Fruit fly (Drosophila melanogaster) whole organism, embryonic: ENCODE data around the gene Col4a1.

Source experiments
- Aef1 ChIP-seq: fragments of 200-800 bp; sonication (Bioruptor generic); IDR thresholded peaks from 3 replicates; pipeline ENCODE4 v1.3.6; 2022; ENCODE audit warnings: missing biosample characterization, missing genetic modification characterization
- Awh ChIP-seq: fragments of 200-800 bp; sonication (Bioruptor generic); IDR thresholded peaks from 2 replicates; pipeline ENCODE4, ENCODE4 v1.3.6; 2022; ENCODE audit warnings: missing biosample characterization, missing genetic modification characterization
- CG10462 ChIP-seq: fragments of 200-800 bp; sonication (Bioruptor generic); optimal IDR thresholded peaks from 2 replicates; lab custom pipeline; 2016; ENCODE audit warnings: missing biosample characterization, missing genetic modification characterization
- CG10654 ChIP-seq: fragments of 200-800 bp; sonication (Bioruptor generic); optimal IDR thresholded peaks from 2 replicates; lab custom pipeline; 2016; ENCODE audit warnings: missing biosample characterization, missing genetic modification characterization
- CG12155 ChIP-seq: fragments of 200-800 bp; sonication (Bioruptor generic); optimal IDR thresholded peaks from 3 replicates; lab custom pipeline; 2016; ENCODE audit warnings: missing biosample characterization, missing genetic modification characterization
- CG12299 ChIP-seq: fragments of 200-800 bp; sonication (Bioruptor generic); optimal IDR thresholded peaks from 2 replicates; lab custom pipeline; 2018; ENCODE audit warnings: missing biosample characterization, mild to moderate bottlenecking, missing genetic modification characterization
- CG13123 ChIP-seq: fragments of 200-800 bp; sonication (Bioruptor generic); optimal IDR thresholded peaks from 2 replicates; lab custom pipeline; 2016; ENCODE audit warnings: missing biosample characterization, missing genetic modification characterization
- CG13296 ChIP-seq: fragments of 200-800 bp; sonication (Bioruptor generic); optimal IDR thresholded peaks from 3 replicates; lab custom pipeline; 2018; ENCODE audit warnings: missing biosample characterization, mild to moderate bottlenecking, missing genetic modification characterization
- CG13775 ChIP-seq: fragments of 200-800 bp; sonication (Bioruptor generic); optimal IDR thresholded peaks from 3 replicates; lab custom pipeline; 2017; ENCODE audit warnings: missing biosample characterization, mild to moderate bottlenecking, missing genetic modification characterization
- CG15011 ChIP-seq: fragments of 200-800 bp; sonication (Bioruptor generic); optimal IDR thresholded peaks from 3 replicates; lab custom pipeline; 2018; ENCODE audit warnings: missing biosample characterization, mild to moderate bottlenecking, missing genetic modification characterization
- CG2129 ChIP-seq: fragments of 200-800 bp; sonication (Bioruptor generic); IDR thresholded peaks from 2 replicates; pipeline ENCODE4 v1.3.6; 2022; ENCODE audit warnings: missing biosample characterization, missing genetic modification characterization; ENCODE audit not compliant: partially characterized antibody
- CG4360 ChIP-seq: fragments of 200-800 bp; sonication (Bioruptor generic); IDR thresholded peaks from 2 replicates; pipeline ENCODE4 v1.3.6; 2022; ENCODE audit warnings: missing biosample characterization, missing genetic modification characterization
- CG6272 ChIP-seq: fragments of 200-800 bp; sonication (Bioruptor generic); IDR thresholded peaks from 2 replicates; pipeline ENCODE4 v1.3.6; 2022; ENCODE audit warnings: missing biosample characterization, missing genetic modification characterization
- CG6689 ChIP-seq: fragments of 200-800 bp; sonication (Bioruptor generic); IDR thresholded peaks from 2 replicates; pipeline ENCODE4 v1.3.6; 2022; ENCODE audit warnings: missing biosample characterization, missing genetic modification characterization
- CG6791 ChIP-seq: fragments of 200-800 bp; sonication (Bioruptor generic); IDR thresholded peaks from 3 replicates; pipeline ENCODE4 v1.3.6; 2022; ENCODE audit warnings: missing biosample characterization, missing genetic modification characterization; ENCODE audit not compliant: partially characterized antibody
- CG7745 ChIP-seq: fragments of 200-800 bp; sonication (Bioruptor generic); optimal IDR thresholded peaks from 2 replicates; lab custom pipeline; 2018; ENCODE audit warnings: missing biosample characterization, mild to moderate bottlenecking, missing genetic modification characterization, moderate library complexity
- CG9817 ChIP-seq: fragments of 200-800 bp; sonication (Bioruptor generic); optimal IDR thresholded peaks from 2 replicates; lab custom pipeline; 2018; ENCODE audit warnings: missing biosample characterization, mild to moderate bottlenecking, missing genetic modification characterization, moderate library complexity
- CkIIα-i1 ChIP-seq: fragments of 200-800 bp; sonication (Bioruptor generic); IDR thresholded peaks from 2 replicates; pipeline ENCODE4 v1.3.6; 2022; ENCODE audit warnings: missing biosample characterization, missing genetic modification characterization
- D19A ChIP-seq: fragments of 200-800 bp; optimal IDR thresholded peaks from 3 replicates; lab custom pipeline; 2019; ENCODE audit warnings: missing biosample characterization, mild to moderate bottlenecking, missing genetic modification characterization, moderate library complexity
- Dip2 ChIP-seq: fragments of 200-800 bp; sonication (Bioruptor generic); IDR thresholded peaks from 2 replicates; pipeline ENCODE4 v1.3.6; 2022; ENCODE audit warnings: missing biosample characterization, missing genetic modification characterization
- Dip3 ChIP-seq: fragments of 200-800 bp; sonication (Bioruptor generic); optimal IDR thresholded peaks from 3 replicates; lab custom pipeline; 2016; ENCODE audit warnings: missing biosample characterization, missing genetic modification characterization
- Eip74EF ChIP-seq, 2 experiments: fragments of 200-800 bp in 1 of 2; fragments of >200 bp in 1 of 2; sonication (Bioruptor generic) in 1 of 2; optimal IDR thresholded peaks; 2 replicates each; lab custom pipeline; 2017 to 2019; ENCODE audit warnings: missing biosample characterization in 2 of 2, missing genetic modification characterization in 2 of 2, mild to moderate bottlenecking in 1 of 2, moderate library complexity in 1 of 2
- Elba2 ChIP-seq: fragments of 200-800 bp; sonication (Bioruptor generic); optimal IDR thresholded peaks from 3 replicates; lab custom pipeline; 2016; ENCODE audit warnings: missing biosample characterization, missing genetic modification characterization
- Ets65A ChIP-seq: fragments of 200-800 bp; sonication (Bioruptor generic); peaks from one replicate; lab custom pipeline; 2016; ENCODE audit warnings: missing biosample characterization, missing genetic modification characterization
- Fer1 ChIP-seq: fragments of 200-800 bp; sonication (Bioruptor generic); optimal IDR thresholded peaks from 2 replicates; lab custom pipeline; 2017; ENCODE audit warnings: missing biosample characterization, mild to moderate bottlenecking, missing genetic modification characterization
- H15 ChIP-seq: fragments of 200-800 bp; sonication (Bioruptor generic); IDR thresholded peaks from 3 replicates; pipeline ENCODE4 v1.3.6; 2022; ENCODE audit warnings: missing biosample characterization, missing genetic modification characterization
- Hmr ChIP-seq: fragments of 200-800 bp; sonication (Bioruptor generic); optimal IDR thresholded peaks from 3 replicates; lab custom pipeline; 2017; ENCODE audit warnings: mild to moderate bottlenecking, missing biosample characterization, missing genetic modification reagents, missing genetic modification characterization
- Myb ChIP-seq: fragments of 200-800 bp; sonication (Bioruptor generic); optimal IDR thresholded peaks from 2 replicates; lab custom pipeline; 2016; ENCODE audit warnings: missing biosample characterization, missing genetic modification characterization
- Oaz ChIP-seq: fragments of 200-800 bp; sonication (Bioruptor generic); IDR thresholded peaks from 2 replicates; pipeline ENCODE4 v1.3.6; 2022; ENCODE audit warnings: missing biosample characterization, missing genetic modification characterization
- Opbp ChIP-seq: fragments of 200-800 bp; sonication (Bioruptor generic); IDR thresholded peaks from 3 replicates; pipeline ENCODE4 v1.3.6; 2022; ENCODE audit warnings: missing biosample characterization, missing genetic modification characterization; ENCODE audit not compliant: partially characterized antibody
- Ssrp ChIP-seq: fragments of 200-800 bp; sonication (Bioruptor generic); optimal IDR thresholded peaks from 2 replicates; lab custom pipeline; 2018; ENCODE audit warnings: missing biosample characterization, mild to moderate bottlenecking, missing genetic modification characterization, moderate library complexity
- Taf1 ChIP-seq: fragments of 200-800 bp; sonication (Bioruptor generic); IDR thresholded peaks from 2 replicates; pipeline ENCODE4 v1.3.6; 2022; ENCODE audit warnings: missing biosample characterization, missing genetic modification characterization
- Usf ChIP-seq: fragments of 200-800 bp; sonication (Bioruptor generic); optimal IDR thresholded peaks from 2 replicates; lab custom pipeline; 2017; ENCODE audit warnings: missing genotype, missing biosample characterization, missing genetic modification characterization
- br ChIP-seq: fragments of >200 bp; optimal IDR thresholded peaks from 2 replicates; lab custom pipeline; 2017
- caup ChIP-seq: fragments of 200-800 bp; sonication (Bioruptor generic); optimal IDR thresholded peaks from 3 replicates; lab custom pipeline; 2017; ENCODE audit warnings: missing biosample characterization, mild to moderate bottlenecking, missing genetic modification characterization, moderate library complexity; ENCODE audit not compliant: severe bottlenecking
- da ChIP-seq: fragments of 200-800 bp; sonication (Bioruptor generic); optimal IDR thresholded peaks from 2 replicates; lab custom pipeline; 2016; ENCODE audit warnings: missing biosample characterization, missing genetic modification characterization
- dmrt11E ChIP-seq: fragments of 200-800 bp; sonication (Bioruptor generic); optimal IDR thresholded peaks from 3 replicates; lab custom pipeline; 2018; ENCODE audit warnings: missing biosample characterization, mild to moderate bottlenecking, missing genetic modification characterization, moderate library complexity
- ems ChIP-seq: fragments of 200-800 bp; sonication (Bioruptor generic); optimal IDR thresholded peaks from 3 replicates; lab custom pipeline; 2016; ENCODE audit warnings: missing biosample characterization, missing genetic modification characterization
- gce ChIP-seq: fragments of 200-800 bp; sonication (Bioruptor generic); IDR thresholded peaks from 3 replicates; pipeline ENCODE4 v1.3.6; 2022; ENCODE audit warnings: missing biosample characterization, missing genetic modification characterization
- gcm ChIP-seq: fragments of 200-800 bp; sonication (Bioruptor generic); optimal IDR thresholded peaks from 2 replicates; lab custom pipeline; 2019; ENCODE audit warnings: missing biosample characterization, mild to moderate bottlenecking, missing genetic modification characterization, moderate library complexity
- hth ChIP-seq: fragments of >200 bp; optimal IDR thresholded peaks from 2 replicates; lab custom pipeline; 2017; ENCODE audit warnings: inconsistent platforms
- kay ChIP-seq: fragments of 200-800 bp; sonication (Bioruptor generic); optimal IDR thresholded peaks from 2 replicates; lab custom pipeline; 2016; ENCODE audit warnings: missing biosample characterization, missing genetic modification characterization
- luna ChIP-seq: fragments of 200-800 bp; sonication (Bioruptor generic); optimal IDR thresholded peaks from 2 replicates; lab custom pipeline; 2016; ENCODE audit warnings: missing biosample characterization, missing genetic modification characterization
- maf-S ChIP-seq: fragments of 200-800 bp; sonication (Bioruptor generic); optimal IDR thresholded peaks from 2 replicates; lab custom pipeline; 2016; ENCODE audit warnings: missing biosample characterization, missing genetic modification characterization
- odd ChIP-seq: fragments of 200-800 bp; sonication (Bioruptor generic); optimal IDR thresholded peaks from 2 replicates; lab custom pipeline; 2017; ENCODE audit warnings: missing biosample characterization, mild to moderate bottlenecking, missing genetic modification characterization
- pfk ChIP-seq: fragments of 200-800 bp; sonication (Bioruptor generic); optimal IDR thresholded peaks from 2 replicates; lab custom pipeline; 2018; ENCODE audit warnings: missing biosample characterization, mild to moderate bottlenecking, missing genetic modification characterization, moderate library complexity
- psq ChIP-seq: fragments of 200-800 bp; sonication (Bioruptor generic); optimal IDR thresholded peaks from 2 replicates; lab custom pipeline; 2017; ENCODE audit warnings: missing biosample characterization, missing genetic modification characterization
- schlank ChIP-seq: fragments of 200-800 bp; sonication (Bioruptor generic); optimal IDR thresholded peaks from 2 replicates; lab custom pipeline; 2018; ENCODE audit warnings: missing biosample characterization, mild to moderate bottlenecking, missing genetic modification characterization
- twi ChIP-seq: fragments of 200-800 bp; optimal IDR thresholded peaks from 2 replicates; lab custom pipeline; 2019; ENCODE audit warnings: missing biosample characterization, mild to moderate bottlenecking, missing genetic modification characterization, moderate library complexity
- vfl ChIP-seq: fragments of 200-800 bp; sonication (Bioruptor generic); optimal IDR thresholded peaks from 2 replicates; lab custom pipeline; 2016; ENCODE audit warnings: missing biosample characterization, missing genetic modification characterization
- z ChIP-seq: fragments of 200-800 bp; sonication (Bioruptor generic); IDR thresholded peaks from 3 replicates; pipeline ENCODE4 v1.3.6; 2022; ENCODE audit warnings: missing biosample characterization, missing genetic modification characterization

Gene Col4a1

dm6 chr2L:5052367-5052914 lies 23.0 kb downstream of the Col4a1 start, which contains the start of gene senju (continued):
- no peak for TF ChIP-seq hth
- peak; percentile 79 for TF ChIP-seq Usf
- TF ChIP-seq dmrt11E (tag; lab: Kevin White, UChicago): peak; percentile 69
- no peak for TF ChIP-seq br (lab: Kevin White, UChicago)
- TF ChIP-seq Ets65A (GFP tag; lab: Kevin White, UChicago): peak; percentile 96
- TF ChIP-seq odd: peak; percentile 79
- peak; percentile 81 for TF ChIP-seq CG13123
- TF ChIP-seq schlank (tag; lab: Kevin White, UChicago): peak; percentile 76
- TF ChIP-seq Myb: peak; percentile 79
- TF ChIP-seq CG10462 (GFP tag; lab: Kevin White, UChicago): peak; percentile 82
- TF ChIP-seq CG7745 (tag; lab: Kevin White, UChicago): no peak
- TF ChIP-seq twi: peak; percentile 48
- TF ChIP-seq CG10654 (GFP tag; lab: Kevin White, UChicago): peak; percentile 76
- TF ChIP-seq psq: peak; percentile 58
- TF ChIP-seq Elba2 (GFP tag; lab: Kevin White, UChicago): no peak
- peak; percentile 75 for TF ChIP-seq pfk (GFP tag; lab: Kevin White, UChicago)
- 0 out of 2 replicates have a peak, but pooled peaks have one; percentile 27 for TF ChIP-seq CG6272 (GFP tag; lab: Robert Waterston, UW)
- TF ChIP-seq da (GFP tag; lab: Kevin White, UChicago): peak; percentile 22
- peak; percentile 82 for TF ChIP-seq vfl
- TF ChIP-seq CG6791 (GFP tag; lab: Robert Waterston, UW): peak; percentile 54
- TF ChIP-seq Fer1: peak; percentile 87
- TF ChIP-seq maf-S (GFP tag; lab: Kevin White, UChicago): peak; percentile 65
- peak; percentile 51; the same call in 1 of the 2 replicates for TF ChIP-seq CG4360 (GFP tag; lab: Robert Waterston, UW)
- peak; percentile 60 for TF ChIP-seq Taf1
- TF ChIP-seq Oaz (GFP tag; lab: Robert Waterston, UW): 0 out of 2 replicates have a peak, but pooled peaks have one; percentile 30
- TF ChIP-seq Aef1: peak; percentile 79
- TF ChIP-seq kay (GFP tag; lab: Kevin White, UChicago): peak; percentile 70
- peak; percentile 84 for TF ChIP-seq CG13775 (GFP tag; lab: Kevin White, UChicago)
- 0 out of 3 replicates have a peak, but pooled peaks have one; percentile 33 for TF ChIP-seq z (GFP tag; lab: Robert Waterston, UW)
- TF ChIP-seq caup (GFP tag; lab: Kevin White, UChicago): peak; percentile 92
- peak; percentile 50 for TF ChIP-seq CG12299 (tag; lab: Kevin White, UChicago)
- TF ChIP-seq ems (GFP tag; lab: Kevin White, UChicago): peak; percentile 80
- TF ChIP-seq CG15011 (GFP tag; lab: Kevin White, UChicago): peak; percentile 39
- TF ChIP-seq CG12155: peak; percentile 85
- TF ChIP-seq Awh (GFP tag; lab: Robert Waterston, UW): peak; percentile 83
- TF ChIP-seq Dip2 (GFP tag; lab: Robert Waterston, UW): no peak
- TF ChIP-seq Hmr (GFP tag; lab: Kevin White, UChicago): peak; percentile 91
- peak; percentile 66 for TF ChIP-seq D19A
- TF ChIP-seq gce (GFP tag; lab: Robert Waterston, UW): peak; percentile 79; the same call in 2 of the 3 replicates
- peak; percentile 51 for TF ChIP-seq CG9817 (tag; lab: Kevin White, UChicago)
- peak; percentile 41 for TF ChIP-seq gcm (GFP tag; lab: Kevin White, UChicago)
- TF ChIP-seq CG13296 (GFP tag; lab: Kevin White, UChicago): peak; percentile 80
- peak in 1 of 2 experiments; percentile 80 for TF ChIP-seq Eip74EF (GFP tag; optimal IDR thresholded peaks at IDR 0.05; lab: Kevin White, UChicago)
- TF ChIP-seq luna (GFP tag; lab: Kevin White, UChicago): peak; percentile 46
- peak; percentile 63 for TF ChIP-seq Dip3 (GFP tag; lab: Kevin White, UChicago)
- no peak for TF ChIP-seq CG2129 (GFP tag; lab: Robert Waterston, UW)
- peak; percentile 66 for TF ChIP-seq Ssrp (tag; lab: Kevin White, UChicago)
- TF ChIP-seq CG6689 (GFP tag; lab: Robert Waterston, UW): peak; percentile 73
- TF ChIP-seq CkIIα-i1 (GFP tag; lab: Robert Waterston, UW): no peak
- peak; percentile 100 for TF ChIP-seq Opbp (GFP tag; lab: Robert Waterston, UW)
- TF ChIP-seq H15 (GFP tag; lab: Robert Waterston, UW): peak; percentile 60; the same call in 1 of the 3 replicates
